Fruit fly (Drosophila melanogaster) whole organism, embryonic: ENCODE results near the gene tj.

Experiments
- Awh ChIP-seq: fragments of 200-800 bp; sonication (Bioruptor generic); IDR thresholded peaks from 2 replicates; pipeline ENCODE4, ENCODE4 v1.3.6; 2022; ENCODE audit warnings: missing biosample characterization, missing genetic modification characterization
- Bgb ChIP-seq: fragments of 200-800 bp; sonication (Bioruptor generic); IDR thresholded peaks from 2 replicates; pipeline ENCODE4 v1.3.6; 2022; ENCODE audit warnings: missing biosample characterization, missing genetic modification characterization; ENCODE audit not compliant: partially characterized antibody
- CG10147 ChIP-seq: fragments of 200-800 bp; sonication (Bioruptor generic); optimal IDR thresholded peaks from 2 replicates; lab custom pipeline; 2019; ENCODE audit warnings: missing biosample characterization, mild to moderate bottlenecking, missing genetic modification characterization, moderate library complexity
- CG10209 ChIP-seq: fragments of 200-800 bp; sonication (Bioruptor generic); optimal IDR thresholded peaks from 3 replicates; lab custom pipeline; 2017; ENCODE audit warnings: missing biosample characterization, mild to moderate bottlenecking, missing genetic modification characterization, missing genetic modification reagents
- CG1024 ChIP-seq: fragments of 200-800 bp; sonication (Bioruptor generic); IDR thresholded peaks from 2 replicates; pipeline ENCODE4 v1.3.6; 2022; ENCODE audit warnings: missing biosample characterization, missing genetic modification characterization
- CG10274 ChIP-seq: fragments of 200-800 bp; sonication (Bioruptor generic); optimal IDR thresholded peaks from 3 replicates; lab custom pipeline; 2017; ENCODE audit warnings: missing biosample characterization, mild to moderate bottlenecking, missing genetic modification characterization
- CG10366 ChIP-seq: fragments of 200-800 bp; sonication (Bioruptor generic); IDR thresholded peaks from 2 replicates; pipeline ENCODE4 v1.3.6; 2022; ENCODE audit warnings: missing biosample characterization, missing genetic modification characterization
- CG11696 ChIP-seq: fragments of 200-800 bp; sonication (Bioruptor generic); IDR thresholded peaks from 2 replicates; pipeline ENCODE4 v1.3.6; 2022; ENCODE audit warnings: missing biosample characterization, missing genetic modification characterization
- CG13287 ChIP-seq: fragments of 200-800 bp; sonication (Bioruptor generic); IDR thresholded peaks from 2 replicates; pipeline ENCODE4 v1.3.6; 2022; ENCODE audit warnings: missing biosample characterization, missing genetic modification characterization; ENCODE audit not compliant: partially characterized antibody
- CG13775 ChIP-seq: fragments of 200-800 bp; sonication (Bioruptor generic); optimal IDR thresholded peaks from 3 replicates; lab custom pipeline; 2017; ENCODE audit warnings: missing biosample characterization, mild to moderate bottlenecking, missing genetic modification characterization
- CG14965 ChIP-seq: fragments of 200-800 bp; sonication (Bioruptor generic); optimal IDR thresholded peaks from 2 replicates; lab custom pipeline; 2016; ENCODE audit warnings: missing biosample characterization, missing genetic modification characterization, borderline replicate concordance
- CG17328 ChIP-seq: fragments of 200-800 bp; sonication (Bioruptor generic); IDR thresholded peaks from 2 replicates; pipeline ENCODE4 v1.3.6; 2022; ENCODE audit warnings: missing biosample characterization, missing genetic modification characterization
- CG18011 ChIP-seq: fragments of 200-800 bp; sonication (Bioruptor generic); optimal IDR thresholded peaks from 2 replicates; lab custom pipeline; 2017; ENCODE audit warnings: missing biosample characterization, missing genetic modification characterization, mild to moderate bottlenecking, moderate library complexity, missing genotype
- CG18476 ChIP-seq: fragments of 200-800 bp; sonication (Bioruptor generic); optimal IDR thresholded peaks from 2 replicates; lab custom pipeline; 2016; ENCODE audit warnings: missing biosample characterization, mild to moderate bottlenecking, missing genetic modification characterization
- CG2116 ChIP-seq: fragments of 200-800 bp; sonication (Bioruptor generic); optimal IDR thresholded peaks from 3 replicates; lab custom pipeline; 2018; ENCODE audit warnings: missing biosample characterization, mild to moderate bottlenecking, missing genetic modification characterization
- CG31388 ChIP-seq: fragments of 200-800 bp; sonication (Bioruptor generic); optimal IDR thresholded peaks from 2 replicates; lab custom pipeline; 2016; ENCODE audit warnings: missing biosample characterization, missing genetic modification characterization
- CG3281 ChIP-seq: fragments of 200-800 bp; sonication (Bioruptor generic); optimal IDR thresholded peaks from 3 replicates; lab custom pipeline; 2017; ENCODE audit warnings: missing biosample characterization, mild to moderate bottlenecking, missing genetic modification characterization
- CG42726 ChIP-seq: fragments of 200-800 bp; sonication (Bioruptor generic); IDR thresholded peaks from 2 replicates; pipeline ENCODE4 v1.3.6; 2022; ENCODE audit warnings: missing biosample characterization, missing genetic modification characterization; ENCODE audit not compliant: partially characterized antibody
- CG4328 ChIP-seq: fragments of 200-800 bp; sonication (Bioruptor generic); optimal IDR thresholded peaks from 3 replicates; lab custom pipeline; 2017; ENCODE audit warnings: missing biosample characterization, missing genetic modification reagents, missing genetic modification characterization
- CG4360 ChIP-seq: fragments of 200-800 bp; sonication (Bioruptor generic); IDR thresholded peaks from 2 replicates; pipeline ENCODE4 v1.3.6; 2022; ENCODE audit warnings: missing biosample characterization, missing genetic modification characterization
- CG4730 ChIP-seq: fragments of 200-800 bp; sonication (Bioruptor generic); IDR thresholded peaks from 2 replicates; pipeline ENCODE4 v1.3.6; 2022; ENCODE audit warnings: missing biosample characterization, missing genetic modification characterization
- CG6654 ChIP-seq: fragments of 200-800 bp; sonication (Bioruptor generic); optimal IDR thresholded peaks from 2 replicates; lab custom pipeline; 2017; ENCODE audit warnings: missing biosample characterization, mild to moderate bottlenecking, missing genetic modification characterization
- CG9727 ChIP-seq: fragments of 200-800 bp; sonication (Bioruptor generic); optimal IDR thresholded peaks from 3 replicates; lab custom pipeline; 2017; ENCODE audit warnings: missing biosample characterization, mild to moderate bottlenecking, missing genetic modification characterization
- CTCF ChIP-seq: fragments of 200-800 bp; sonication (Bioruptor generic); optimal IDR thresholded peaks from 2 replicates; lab custom pipeline; 2017; ENCODE audit warnings: missing biosample characterization, mild to moderate bottlenecking, missing genetic modification characterization, moderate library complexity
- Chrac-16 ChIP-seq: fragments of 200-800 bp; sonication (Bioruptor generic); optimal IDR thresholded peaks from 3 replicates; lab custom pipeline; 2016; ENCODE audit warnings: missing biosample characterization, missing genetic modification characterization
- Dad ChIP-seq: fragments of 200-800 bp; sonication (Bioruptor generic); optimal IDR thresholded peaks from 3 replicates; lab custom pipeline; 2016; ENCODE audit warnings: missing biosample characterization, missing genetic modification characterization
- Gsc ChIP-seq: fragments of 200-800 bp; sonication (Bioruptor generic); IDR thresholded peaks from 2 replicates; pipeline ENCODE4 v1.3.6; 2022; ENCODE audit warnings: missing biosample characterization, missing genetic modification characterization
- HLH4C ChIP-seq: fragments of 200-800 bp; sonication (Bioruptor generic); IDR thresholded peaks from 3 replicates; pipeline ENCODE4 v1.3.6; 2022; ENCODE audit warnings: missing biosample characterization, missing genetic modification characterization; ENCODE audit not compliant: partially characterized antibody
- Hr39 ChIP-seq: fragments of >200 bp; optimal IDR thresholded peaks from 2 replicates; lab custom pipeline; 2017
- MESR4 ChIP-seq: fragments of 200-800 bp; sonication (Bioruptor generic); optimal IDR thresholded peaks from 2 replicates; lab custom pipeline; 2018; ENCODE audit warnings: missing biosample characterization, mild to moderate bottlenecking, missing genetic modification characterization, moderate library complexity
- Max ChIP-seq: fragments of 200-800 bp; sonication (Bioruptor generic); optimal IDR thresholded peaks from 2 replicates; lab custom pipeline; 2016; ENCODE audit warnings: missing biosample characterization, mild to moderate bottlenecking, missing genetic modification characterization
- Spps ChIP-seq: fragments of 200-800 bp; sonication (Bioruptor generic); optimal IDR thresholded peaks from 2 replicates; lab custom pipeline; 2018; ENCODE audit warnings: missing biosample characterization, mild to moderate bottlenecking, missing genetic modification characterization
- Sry-β ChIP-seq: fragments of 200-800 bp; sonication (Bioruptor generic); optimal IDR thresholded peaks from 2 replicates; lab custom pipeline; 2018; ENCODE audit warnings: missing biosample characterization, mild to moderate bottlenecking, missing genetic modification characterization, moderate library complexity
- Sry-δ ChIP-seq: fragments of 200-800 bp; sonication (Bioruptor generic); optimal IDR thresholded peaks from 2 replicates; lab custom pipeline; 2016; ENCODE audit warnings: missing biosample characterization, missing genetic modification characterization
- ac ChIP-seq: fragments of 200-800 bp; sonication (Bioruptor generic); optimal IDR thresholded peaks from 3 replicates; lab custom pipeline; 2017; ENCODE audit warnings: missing biosample characterization, mild to moderate bottlenecking, missing genetic modification characterization
- cas ChIP-seq: fragments of 200-800 bp; sonication (Bioruptor generic); IDR thresholded peaks from 2 replicates; pipeline ENCODE4 v1.3.6; 2022; ENCODE audit warnings: missing biosample characterization, missing genetic modification characterization
- chinmo ChIP-seq: fragments of 200-800 bp; sonication (Bioruptor generic); IDR thresholded peaks from 4 replicates; pipeline ENCODE4 v1.3.6; 2022; ENCODE audit warnings: missing biosample characterization, missing genetic modification characterization; ENCODE audit not compliant: partially characterized antibody
- dm ChIP-seq: fragments of 200-800 bp; sonication (Bioruptor generic); optimal IDR thresholded peaks from 3 replicates; lab custom pipeline; 2016; ENCODE audit warnings: missing biosample characterization, missing genetic modification characterization
- esg ChIP-seq: fragments of 200-800 bp; sonication (Bioruptor generic); conservative IDR thresholded peaks from 2 replicates; pipeline ENCODE4 v1.3.6; 2022; ENCODE audit warnings: missing biosample characterization, missing genetic modification characterization
- ewg ChIP-seq: fragments of 200-800 bp; sonication (Bioruptor generic); optimal IDR thresholded peaks from 3 replicates; lab custom pipeline; 2017; ENCODE audit warnings: mild to moderate bottlenecking, missing biosample characterization, missing genetic modification reagents, missing genetic modification characterization
- fd102C ChIP-seq: fragments of 200-800 bp; sonication (Bioruptor generic); optimal IDR thresholded peaks from 2 replicates; lab custom pipeline; 2018; ENCODE audit warnings: missing biosample characterization, mild to moderate bottlenecking, missing genetic modification characterization, moderate library complexity
- jigr1 ChIP-seq: fragments of 200-800 bp; sonication (Bioruptor generic); IDR thresholded peaks from 3 replicates; pipeline ENCODE4 v1.3.6; 2022; ENCODE audit warnings: missing biosample characterization, missing genetic modification characterization
- mam ChIP-seq: fragments of 200-800 bp; sonication (Bioruptor generic); optimal IDR thresholded peaks from 3 replicates; lab custom pipeline; 2016; ENCODE audit warnings: missing biosample characterization, missing genetic modification characterization
- pb ChIP-seq: fragments of 200-800 bp; sonication (Bioruptor generic); optimal IDR thresholded peaks from 3 replicates; lab custom pipeline; 2016; ENCODE audit warnings: missing biosample characterization, missing genetic modification characterization
- prd ChIP-seq, 3 experiments: fragments of >200 bp in 2 of 3; fragments of 200-800 bp in 1 of 3; sonication (Bioruptor generic) in 1 of 3; optimal IDR thresholded peaks in 2 of 3; IDR thresholded peaks in 1 of 3; 2 replicates in 2 of 3; 3 replicates in 1 of 3; pipeline versions ENCODE4 v1.3.6 to Lab custom; 2017 to 2022; ENCODE audit warnings: missing biosample characterization in 1 of 3, missing genetic modification characterization in 1 of 3
- repo ChIP-seq: fragments of 200-800 bp; sonication (Bioruptor generic); optimal IDR thresholded peaks from 2 replicates; lab custom pipeline; 2016; ENCODE audit warnings: missing biosample characterization, missing genetic modification characterization
- row ChIP-seq: fragments of 200-800 bp; sonication (Bioruptor generic); IDR thresholded peaks from 3 replicates; pipeline ENCODE4 v1.3.6; 2022; ENCODE audit warnings: missing biosample characterization, missing genetic modification characterization
- sens ChIP-seq: fragments of 200-800 bp; sonication (Bioruptor generic); peaks from one replicate; lab custom pipeline; 2016; ENCODE audit warnings: missing biosample characterization, missing genetic modification characterization
- sug ChIP-seq: fragments of 200-800 bp; optimal IDR thresholded peaks from 2 replicates; lab custom pipeline; 2019; ENCODE audit warnings: missing biosample characterization, mild to moderate bottlenecking, missing genetic modification characterization, moderate library complexity
- wdn ChIP-seq: fragments of 200-800 bp; sonication (Bioruptor generic); IDR thresholded peaks from 2 replicates; pipeline ENCODE4 v1.3.6; 2022; ENCODE audit warnings: missing biosample characterization, missing genetic modification characterization
- zen ChIP-seq: fragments of 200-800 bp; sonication (Bioruptor generic); optimal IDR thresholded peaks from 3 replicates; lab custom pipeline; 2018; ENCODE audit warnings: missing biosample characterization, mild to moderate bottlenecking, missing genetic modification characterization, moderate library complexity
- zf30C ChIP-seq: fragments of 200-800 bp; sonication (Bioruptor generic); optimal IDR thresholded peaks from 3 replicates; lab custom pipeline; 2018; ENCODE audit warnings: missing biosample characterization, mild to moderate bottlenecking, missing genetic modification characterization

tj gene

dm6 chr2L:19434260-19434659 is 29.8 kb upstream of the tj start (continued):
- TF ChIP-seq zen: peak; percentile 1
- TF ChIP-seq Max (GFP tag; lab: Kevin White, UChicago): peak; percentile 20
- no peak for TF ChIP-seq CG42726
- no peak for TF ChIP-seq repo (GFP tag; lab: Kevin White, UChicago)
- TF ChIP-seq dm (GFP tag; lab: Kevin White, UChicago): no peak
- TF ChIP-seq CG17328 (GFP tag; lab: Robert Waterston, UW): no peak
- TF ChIP-seq Spps (tag; lab: Kevin White, UChicago): peak; percentile 70
- no peak for TF ChIP-seq Chrac-16 (GFP tag; lab: Kevin White, UChicago)
- peak; percentile 30 for TF ChIP-seq sug (tag; lab: Kevin White, UChicago)
- TF ChIP-seq CG6654 (GFP tag; lab: Kevin White, UChicago): no peak
- no peak for TF ChIP-seq CG13287 (GFP tag; lab: Robert Waterston, UW)
- peak; percentile 37 for TF ChIP-seq CTCF (GFP tag; lab: Kevin White, UChicago)
- no peak for TF ChIP-seq chinmo
- peak; percentile 16 for TF ChIP-seq ewg
- no peak for TF ChIP-seq CG4730 (GFP tag; lab: Robert Waterston, UW)
- no peak for TF ChIP-seq CG10366 (GFP tag; lab: Robert Waterston, UW)
- TF ChIP-seq Sry-δ (GFP tag; lab: Kevin White, UChicago): no peak
- TF ChIP-seq CG4328: peak; percentile 60
- TF ChIP-seq mam: no peak
- peak; percentile 35 for TF ChIP-seq CG10147 (GFP tag; lab: Kevin White, UChicago)
- TF ChIP-seq HLH4C (GFP tag; lab: Robert Waterston, UW): no peak
- no peak for TF ChIP-seq CG18476 (GFP tag; lab: Kevin White, UChicago)
- peak; percentile 30; the same call in 1 of the 2 replicates for TF ChIP-seq CG1024 (GFP tag; lab: Robert Waterston, UW)
- TF ChIP-seq CG14965: no peak
- no peak for TF ChIP-seq Dad
- TF ChIP-seq row (GFP tag; lab: Robert Waterston, UW): no peak
- no peak for TF ChIP-seq jigr1 (GFP tag; lab: Robert Waterston, UW)
- TF ChIP-seq CG3281: peak; percentile 52
- no peak for TF ChIP-seq CG18011 (GFP tag; lab: Kevin White, UChicago)
- TF ChIP-seq Hr39 (lab: Kevin White, UChicago): no peak
- no peak for TF ChIP-seq zf30C (GFP tag; lab: Kevin White, UChicago)
- TF ChIP-seq wdn (GFP tag; lab: Robert Waterston, UW): no peak
- TF ChIP-seq ac (GFP tag; lab: Kevin White, UChicago): peak; percentile 83
- TF ChIP-seq CG10274 (GFP tag; lab: Kevin White, UChicago): no peak
- no peak for TF ChIP-seq esg (GFP tag; lab: Robert Waterston, UW)
- no peak for TF ChIP-seq pb (GFP tag; lab: Kevin White, UChicago)
- peak; percentile 15 for TF ChIP-seq Sry-β
- TF ChIP-seq CG2116 (GFP tag; lab: Kevin White, UChicago): no peak
- no peak for TF ChIP-seq MESR4 (GFP tag; lab: Kevin White, UChicago)
- peak; percentile 77 for TF ChIP-seq sens
- no peak for TF ChIP-seq CG11696 (GFP tag; lab: Robert Waterston, UW)
- TF ChIP-seq CG13775 (GFP tag; lab: Kevin White, UChicago): no peak
- no peak for TF ChIP-seq prd (optimal IDR thresholded peaks at IDR 0.05; lab: Kevin White, UChicago)
- TF ChIP-seq prd (GFP tag; IDR thresholded peaks at IDR 0.05; lab: Robert Waterston, UW): no peak
- no peak for TF ChIP-seq cas (GFP tag; lab: Robert Waterston, UW)
- TF ChIP-seq CG4360: no peak
- TF ChIP-seq CG9727 (GFP tag; lab: Kevin White, UChicago): peak; percentile 57
- TF ChIP-seq CG31388 (GFP tag; lab: Kevin White, UChicago): no peak
- peak; percentile 79 for TF ChIP-seq fd102C
- peak; percentile 36; the same call in 1 of the 2 replicates for TF ChIP-seq Awh (GFP tag; lab: Robert Waterston, UW)
- no peak for TF ChIP-seq Gsc (GFP tag; lab: Robert Waterston, UW)
- no peak for TF ChIP-seq Bgb (GFP tag; lab: Robert Waterston, UW)
- peak; percentile 57 for TF ChIP-seq CG10209 (GFP tag; lab: Kevin White, UChicago)
